Worm (Caenorhabditis elegans): ENCODE data around the gene F59B10.4.

Gene F59B10.4

ce11 chrII:10547311-10547710 lies 28.4 kb upstream of the F59B10.4 start:
- TF ChIP-seq flt-1 (GFP tag; IDR thresholded peaks at IDR 0.05) (peak; percentile 61; the same call in 1 of the 2 replicates), ztf-29 (GFP tag; IDR thresholded peaks at IDR 0.05) (no peak), T22C8.4 (GFP tag; IDR thresholded peaks at IDR 0.05) (no peak), med-1 (GFP tag; optimal IDR thresholded peaks at IDR 0.05; ENCODE audit: insufficient read depth) (no peak), cog-1 (tag; optimal IDR thresholded peaks at IDR 0.05) (no peak), klf-2 (GFP tag; conservative IDR thresholded peaks at IDR 0.05) (no peak)

DNA sequence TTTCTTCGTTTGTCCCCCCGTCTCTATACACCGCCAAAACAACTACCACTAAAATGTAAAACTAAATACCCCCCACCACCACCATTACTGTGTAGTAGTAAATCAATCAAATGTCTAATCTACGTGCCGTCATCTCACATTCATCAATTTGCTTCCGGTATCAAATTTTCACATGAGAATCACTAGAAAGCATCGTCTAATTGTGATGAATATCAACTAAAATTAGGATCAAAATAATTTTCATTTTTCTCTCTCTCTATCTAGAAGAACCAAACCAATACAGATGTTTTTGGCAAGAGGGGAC lies 27.8 kb upstream of the F59B10.4 start:
- no peak for TF ChIP-seq T22C8.4 (GFP tag; IDR thresholded peaks at IDR 0.05)

DNA sequence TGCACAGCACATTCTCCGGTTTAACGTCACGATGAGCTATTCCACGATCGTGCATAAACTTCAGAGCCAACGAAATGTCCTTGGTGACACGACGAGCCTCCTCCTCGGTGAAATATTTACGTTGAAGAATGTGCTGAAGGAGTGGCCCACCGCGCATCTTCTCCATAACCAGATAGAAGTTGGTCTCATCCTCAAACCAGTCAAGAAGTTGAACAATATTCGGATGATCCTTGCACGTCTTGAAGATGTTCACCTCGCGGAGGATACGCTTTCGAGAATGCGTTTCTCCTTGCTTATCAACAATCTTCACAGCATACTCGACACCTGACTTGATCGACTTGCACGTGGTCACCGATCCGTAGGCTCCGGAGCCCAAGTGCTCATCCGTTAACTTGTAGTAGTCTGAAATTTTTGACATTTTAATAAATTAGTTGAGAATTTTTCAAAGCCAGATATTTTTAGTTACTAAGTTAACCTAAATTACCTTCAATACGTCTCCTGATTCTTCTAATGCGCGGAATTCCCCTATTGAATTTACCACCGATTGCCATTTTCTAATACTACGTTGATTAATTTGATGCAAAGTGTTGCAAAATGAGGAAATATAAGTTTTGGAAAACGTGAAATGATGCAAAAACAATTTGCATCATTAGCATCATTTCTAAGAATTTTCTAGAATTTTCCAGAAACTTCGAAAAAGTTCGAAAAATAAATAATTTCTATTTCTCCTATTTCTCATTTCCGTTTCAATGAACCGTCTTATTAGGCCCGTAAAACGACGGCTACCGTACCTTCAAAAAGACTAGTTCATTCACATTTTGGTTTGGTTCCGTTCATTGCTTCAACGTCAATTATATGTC lies 27.2 kb upstream of the F59B10.4 start:
- no peak for TF ChIP-seq ztf-23 (GFP tag; IDR thresholded peaks at IDR 0.05)
- no peak for TF ChIP-seq klf-2 (GFP tag; conservative IDR thresholded peaks at IDR 0.05)
- TF ChIP-seq T22C8.4 (GFP tag; IDR thresholded peaks at IDR 0.05): no peak
- no peak for TF ChIP-seq ref-1 (GFP tag; conservative IDR thresholded peaks at IDR 0.05)
- no peak for TF ChIP-seq cog-1 (tag; optimal IDR thresholded peaks at IDR 0.05)
- no peak for TF ChIP-seq med-1 (GFP tag; optimal IDR thresholded peaks at IDR 0.05; ENCODE audit: insufficient read depth)
- no peak for TF ChIP-seq flt-1 (GFP tag; IDR thresholded peaks at IDR 0.05)
- TF ChIP-seq tab-1 (GFP tag; IDR thresholded peaks at IDR 0.05): no peak
- no peak for TF ChIP-seq ztf-29 (GFP tag; IDR thresholded peaks at IDR 0.05)

DNA sequence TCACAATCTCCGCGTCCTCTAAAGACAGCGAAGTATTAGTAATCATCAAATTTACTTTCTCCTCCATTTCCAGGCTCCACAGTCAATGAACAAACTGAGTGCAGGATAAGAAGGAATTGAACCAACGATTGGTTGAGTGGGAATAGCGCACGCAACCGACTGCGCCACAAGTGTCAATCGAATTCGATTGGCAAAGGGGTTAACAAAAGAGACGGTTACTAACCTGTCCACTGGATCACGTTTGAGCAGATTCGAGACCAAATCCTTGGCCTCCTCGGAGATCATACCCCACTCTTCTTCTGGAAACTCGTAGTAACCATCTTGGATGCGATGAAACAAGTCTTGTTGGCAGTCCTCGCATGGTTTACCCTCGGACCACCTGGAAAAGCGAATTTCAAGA lies 26.3 kb upstream of the F59B10.4 start:
- TF ChIP-seq tab-1 (GFP tag; IDR thresholded peaks at IDR 0.05): no peak
- 0 out of 2 replicates have a peak, but pooled peaks have one; percentile 12 for TF ChIP-seq ref-1 (GFP tag; conservative IDR thresholded peaks at IDR 0.05)
- no peak for TF ChIP-seq ztf-29 (GFP tag; IDR thresholded peaks at IDR 0.05)
- no peak for TF ChIP-seq klf-2 (GFP tag; conservative IDR thresholded peaks at IDR 0.05)
- TF ChIP-seq cog-1 (tag; optimal IDR thresholded peaks at IDR 0.05): no peak
- peak; percentile 73 for TF ChIP-seq flt-1 (GFP tag; IDR thresholded peaks at IDR 0.05)
- TF ChIP-seq ztf-23 (GFP tag; IDR thresholded peaks at IDR 0.05): no peak
- no peak for TF ChIP-seq med-1 (GFP tag; optimal IDR thresholded peaks at IDR 0.05; ENCODE audit: insufficient read depth)
- TF ChIP-seq T22C8.4 (GFP tag; IDR thresholded peaks at IDR 0.05): no peak

- TF ChIP-seq T22C8.4 (GFP tag; IDR thresholded peaks at IDR 0.05): 0 out of 2 replicates have a peak, but pooled peaks have one; percentile 13
- no peak for TF ChIP-seq ref-1 (GFP tag; conservative IDR thresholded peaks at IDR 0.05)
Observed at ce11 chrII:10544374-10544908, 25.5 kb upstream of the F59B10.4 start.

DNA sequence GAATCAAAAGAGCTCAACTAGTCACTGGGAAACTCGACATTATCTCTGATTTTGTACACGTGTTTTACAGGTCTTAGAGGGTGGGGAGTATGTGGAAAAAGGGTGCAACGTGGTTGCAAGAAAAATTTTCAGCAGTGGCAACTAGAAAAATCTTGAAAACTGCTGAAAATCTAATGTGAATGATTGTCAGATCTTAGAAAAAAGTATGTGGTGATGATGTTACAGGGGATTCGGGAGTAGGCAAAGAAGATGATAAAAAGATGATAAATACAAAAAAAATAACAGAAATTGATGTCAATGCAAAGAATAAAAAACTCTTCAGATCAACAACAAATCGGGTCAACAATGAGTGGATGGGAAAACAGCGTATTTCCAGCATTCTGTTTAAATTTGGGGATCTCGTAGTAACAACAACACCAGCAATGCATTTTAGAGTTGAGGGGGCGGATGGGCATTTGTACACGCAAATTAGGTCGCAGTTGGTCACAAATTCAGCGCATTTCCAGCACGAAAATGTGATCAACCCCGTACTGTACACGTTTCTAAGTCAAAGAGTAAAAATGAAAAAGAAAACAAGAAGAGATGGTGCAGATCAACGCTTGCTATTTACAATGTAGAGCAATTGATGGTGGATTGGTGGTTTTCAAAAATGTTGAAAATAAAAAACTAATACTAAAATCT lies 24.7 kb upstream of the F59B10.4 start:
- TF ChIP-seq tab-1 (GFP tag; IDR thresholded peaks at IDR 0.05): no peak
- TF ChIP-seq flt-1 (GFP tag; IDR thresholded peaks at IDR 0.05): no peak
- no peak for TF ChIP-seq med-1 (GFP tag; optimal IDR thresholded peaks at IDR 0.05; ENCODE audit: insufficient read depth)
- no peak for TF ChIP-seq ztf-23 (GFP tag; IDR thresholded peaks at IDR 0.05)
- TF ChIP-seq T22C8.4 (GFP tag; IDR thresholded peaks at IDR 0.05): no peak
- no peak for TF ChIP-seq cog-1 (tag; optimal IDR thresholded peaks at IDR 0.05)
- no peak; the same call in 1 of the 2 replicates for TF ChIP-seq ref-1 (GFP tag; conservative IDR thresholded peaks at IDR 0.05)
- no peak for TF ChIP-seq ztf-29 (GFP tag; IDR thresholded peaks at IDR 0.05)
- TF ChIP-seq klf-2 (GFP tag; conservative IDR thresholded peaks at IDR 0.05): no peak

DNA sequence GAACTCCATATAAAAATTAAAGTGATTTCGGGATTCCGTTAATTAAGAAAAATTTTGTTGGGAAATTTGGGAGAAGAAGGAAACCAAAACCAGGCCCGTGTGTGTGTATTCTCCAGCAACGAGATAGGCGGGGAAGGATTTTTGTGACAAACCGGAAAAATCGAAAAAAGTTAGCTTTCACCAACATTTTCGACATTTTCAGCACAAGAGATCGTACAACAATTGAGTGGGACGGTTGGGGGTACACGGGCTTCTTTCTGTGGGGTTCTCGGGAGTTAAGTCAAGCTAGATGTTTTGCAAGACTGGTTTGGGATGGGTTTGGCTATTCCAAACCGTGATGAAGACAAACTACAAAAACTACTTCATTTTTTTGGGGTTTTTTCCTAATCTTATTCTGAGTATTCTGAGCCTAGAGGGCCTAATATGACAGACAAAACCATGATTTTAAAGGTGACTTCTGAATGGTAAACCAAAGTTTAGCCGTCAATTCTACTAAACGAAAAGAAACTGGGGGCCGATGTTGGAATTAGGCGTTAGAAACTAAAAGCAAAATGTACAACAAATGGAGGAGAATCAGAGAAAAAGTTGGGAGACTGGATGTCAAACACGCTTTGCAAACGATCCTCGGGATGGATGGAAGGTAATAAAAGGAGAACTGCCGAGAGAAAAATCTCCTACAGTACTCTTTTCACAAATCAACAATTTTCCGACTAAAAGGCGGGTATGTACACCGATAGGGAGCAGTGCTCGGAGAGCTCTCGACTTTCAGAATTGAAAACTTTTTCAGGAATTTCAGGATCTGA lies 23.9 kb upstream of the F59B10.4 start:
- TF ChIP-seq med-1 (GFP tag; optimal IDR thresholded peaks at IDR 0.05; ENCODE audit: insufficient read depth): no peak
- no peak for TF ChIP-seq flt-1 (GFP tag; IDR thresholded peaks at IDR 0.05)
- TF ChIP-seq ztf-29 (GFP tag; IDR thresholded peaks at IDR 0.05): no peak
- no peak for TF ChIP-seq tab-1 (GFP tag; IDR thresholded peaks at IDR 0.05)
- no peak for TF ChIP-seq cog-1 (tag; optimal IDR thresholded peaks at IDR 0.05)
- TF ChIP-seq T22C8.4 (GFP tag; IDR thresholded peaks at IDR 0.05): no peak
- TF ChIP-seq ref-1 (GFP tag; conservative IDR thresholded peaks at IDR 0.05): no peak
- no peak for TF ChIP-seq klf-2 (GFP tag; conservative IDR thresholded peaks at IDR 0.05)
- TF ChIP-seq ztf-23 (GFP tag; IDR thresholded peaks at IDR 0.05): no peak

- no peak for TF ChIP-seq klf-2 (GFP tag; conservative IDR thresholded peaks at IDR 0.05)
- peak; percentile 59; the same call in 1 of the 2 replicates for TF ChIP-seq flt-1 (GFP tag; IDR thresholded peaks at IDR 0.05)
- peak; percentile 53 for TF ChIP-seq cog-1 (tag; optimal IDR thresholded peaks at IDR 0.05)
Observed at ce11 chrII:10541923-10542486, 23.1 kb upstream of the F59B10.4 start, which contains the start of gene pro-1. pro-1 (minus strand) TSS chrII:10541996.

ce11 chrII:10539232-10539631 lies 20.3 kb upstream of the F59B10.4 start, which contains the start of gene R166.3:
R166.3 (minus strand) TSS chrII:10539332.
- TF ChIP-seq cog-1 (tag; optimal IDR thresholded peaks at IDR 0.05) (no peak), ztf-23 (GFP tag; IDR thresholded peaks at IDR 0.05) (no peak), ref-1 (GFP tag; conservative IDR thresholded peaks at IDR 0.05) (no peak), ztf-29 (GFP tag; IDR thresholded peaks at IDR 0.05) (no peak), klf-2 (GFP tag; conservative IDR thresholded peaks at IDR 0.05) (no peak), flt-1 (GFP tag; IDR thresholded peaks at IDR 0.05) (no peak), T22C8.4 (GFP tag; IDR thresholded peaks at IDR 0.05) (no peak), med-1 (GFP tag; optimal IDR thresholded peaks at IDR 0.05; ENCODE audit: insufficient read depth) (no peak), tab-1 (GFP tag; IDR thresholded peaks at IDR 0.05) (no peak)
